Fruit fly (Drosophila melanogaster) whole organism, embryonic: ENCODE measurements around the gene CG31687.
"Not testable (repeated sequence)": the region's sequence is repeated elsewhere in the genome, so short reads cannot be mapped to it uniquely, and the experiment has no call there.

ENCODE experiments used
- Bdp1 ChIP-seq: fragments of 200-800 bp; sonication (Bioruptor generic); optimal IDR thresholded peaks from 3 replicates; lab custom pipeline; 2016; ENCODE audit warnings: missing biosample characterization, missing genetic modification characterization
- CG6854 ChIP-seq: fragments of 200-800 bp; sonication (Bioruptor generic); optimal IDR thresholded peaks from 3 replicates; lab custom pipeline; 2017; ENCODE audit warnings: missing biosample characterization, mild to moderate bottlenecking, missing genetic modification characterization
- Dfd ChIP-seq, 2 experiments: fragments of >200 bp; optimal IDR thresholded peaks; 2 replicates each; lab custom pipeline; 2017; ENCODE audit warnings: missing biosample characterization in 2 of 2, missing genetic modification characterization in 2 of 2
- Dip2 ChIP-seq: fragments of 200-800 bp; sonication (Bioruptor generic); IDR thresholded peaks from 2 replicates; pipeline ENCODE4 v1.3.6; 2022; ENCODE audit warnings: missing biosample characterization, missing genetic modification characterization
- HLHmδ ChIP-seq: fragments of 200-800 bp; sonication (Bioruptor generic); optimal IDR thresholded peaks from 2 replicates; lab custom pipeline; 2018; ENCODE audit warnings: missing biosample characterization, mild to moderate bottlenecking, missing genetic modification characterization, moderate library complexity
- Trl ChIP-seq, 3 experiments: fragments of >200 bp in 2 of 3; fragments of 200-800 bp in 1 of 3; sonication (Bioruptor generic) in 1 of 3; optimal IDR thresholded peaks; 2 replicates in 1 of 3; 3 replicates in 2 of 3; lab custom pipeline; 2016 to 2017; ENCODE audit warnings: missing biosample characterization in 1 of 3, missing genetic modification characterization in 1 of 3
- chm ChIP-seq: fragments of 200-800 bp; sonication (Bioruptor generic); IDR thresholded peaks from 2 replicates; pipeline ENCODE4 v1.3.6; 2022; ENCODE audit warnings: missing biosample characterization, missing genetic modification characterization
- so ChIP-seq: fragments of 200-800 bp; sonication (Bioruptor generic); IDR thresholded peaks from 3 replicates; pipeline ENCODE4 v1.3.6; 2022; ENCODE audit warnings: missing biosample characterization, missing genetic modification characterization

DNA sequence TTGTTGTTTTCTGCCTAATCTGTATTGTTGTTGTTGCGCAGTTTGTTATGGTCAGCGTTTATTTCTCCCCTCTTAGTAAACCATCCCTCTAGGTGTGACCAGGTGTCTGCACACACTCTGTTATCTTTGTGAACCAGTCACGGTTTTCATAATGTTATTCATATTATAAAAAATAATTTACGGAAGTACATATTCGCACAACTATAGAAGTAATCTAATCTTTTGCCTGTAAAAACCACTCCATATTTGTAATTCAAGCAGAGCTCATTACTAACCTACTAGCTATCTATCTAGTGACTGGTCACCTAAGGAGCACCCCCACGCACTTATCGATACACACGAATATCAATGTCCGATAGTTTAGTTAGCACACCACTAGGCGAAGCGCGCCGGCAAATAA, at the start of gene CG31687, which contains the start of gene CG31683:
- TF ChIP-seq Trl (optimal IDR thresholded peaks at IDR 0.05; lab: Kevin White, UChicago); Trl (GFP tag; optimal IDR thresholded peaks at IDR 0.05; lab: Kevin White, UChicago); so (GFP tag; lab: Robert Waterston, UW); Bdp1 (GFP tag; lab: Kevin White, UChicago); HLHmδ; chm (GFP tag; lab: Robert Waterston, UW); CG6854 (GFP tag; lab: Kevin White, UChicago); Dip2 (GFP tag; lab: Robert Waterston, UW); Dfd (GFP tag; optimal IDR thresholded peaks at IDR 0.05; lab: Kevin White, UChicago): not testable (repeated sequence)
